Worm (Caenorhabditis elegans) whole organism, L3 larva: ENCODE results near the gene T06E4.5.
A peak's percentile ranks its signal among the peaks of the same experiment; 100 is the strongest.

Experiments used
- fos-1 ChIP-seq: fragments of 150-350 bp; optimal IDR thresholded peaks from 2 replicates; lab custom pipeline; 2014; ENCODE audit warnings: missing biosample characterization, missing genetic modification characterization
- pqm-1 ChIP-seq: fragments of 150-350 bp; optimal IDR thresholded peaks from 2 replicates; lab custom pipeline; 2017; ENCODE audit warnings: missing biosample characterization, missing genetic modification characterization, inconsistent platforms
- unc-62 ChIP-seq: fragments of 150-350 bp; sonication (generic microtip); optimal IDR thresholded peaks from 4 replicates; lab custom pipeline; 2014; ENCODE audit warnings: missing biosample characterization, missing genetic modification reagents, missing genetic modification characterization

- TF ChIP-seq unc-62 (GFP tag; lab: Kevin White, UChicago), result no peak
- peak; percentile 37 for TF ChIP-seq pqm-1
- no peak for TF ChIP-seq fos-1 (tag; lab: Kevin White, UChicago)
Observed at ce11 chrV:9679166-9679565, 48.1 kb downstream of the T06E4.5 start, which contains the start of gene ZK287.9.
